Worm (Caenorhabditis elegans) whole organism, L2 larva: ENCODE data around the gene srt-17.

Experiments
- F13H6.1 ChIP-seq: sonication (generic microtip); optimal IDR thresholded peaks from 2 replicates; lab custom pipeline; 2016; ENCODE audit warnings: missing genetic modification characterization, missing compliant biosample characterization
- R02D3.7 ChIP-seq: fragments of 150-350 bp; optimal IDR thresholded peaks from 2 replicates; lab custom pipeline; 2014; ENCODE audit warnings: missing biosample characterization, missing genetic modification characterization
- Y55F3AM.14 ChIP-seq: fragments of 200-800 bp; sonication (Bioruptor generic); optimal IDR thresholded peaks from 2 replicates; lab custom pipeline; 2018; ENCODE audit warnings: mild to moderate bottlenecking, missing genetic modification characterization, missing compliant biosample characterization
- ZK546.5 ChIP-seq: sonication (generic microtip); optimal IDR thresholded peaks from 2 replicates; lab custom pipeline; 2017; ENCODE audit warnings: missing biosample characterization, missing genetic modification characterization
- alr-1 ChIP-seq: fragments of 150-350 bp; optimal IDR thresholded peaks from 2 replicates; lab custom pipeline; 2014; ENCODE audit warnings: missing biosample characterization, missing genetic modification characterization
- aly-2 ChIP-seq: fragments of 150-350 bp; optimal IDR thresholded peaks from 2 replicates; lab custom pipeline; 2014; ENCODE audit warnings: missing biosample characterization, missing genetic modification characterization
- ama-1 ChIP-seq: fragments of 150-350 bp; optimal IDR thresholded peaks from 2 replicates; lab custom pipeline; 2018; ENCODE audit warnings: inconsistent platforms
- blmp-1 ChIP-seq: sonication (generic microtip); optimal IDR thresholded peaks from 2 replicates; lab custom pipeline; 2017; ENCODE audit warnings: missing genetic modification characterization, mild to moderate bottlenecking, missing compliant biosample characterization, antibody characterized with exemption, moderate library complexity; ENCODE audit not compliant: insufficient read depth
- ceh-82 ChIP-seq: fragments of 150-350 bp; optimal IDR thresholded peaks from 2 replicates; lab custom pipeline; 2014; ENCODE audit warnings: missing biosample characterization, missing genetic modification characterization
- dmd-4 ChIP-seq: sonication (generic microtip); optimal IDR thresholded peaks from 2 replicates; lab custom pipeline; 2017; ENCODE audit warnings: missing biosample characterization, missing genetic modification characterization
- egl-27 ChIP-seq: sonication (generic microtip); optimal IDR thresholded peaks from 3 replicates; lab custom pipeline; 2017; ENCODE audit warnings: missing biosample characterization, missing genetic modification reagents, missing genetic modification characterization
- elt-1 ChIP-seq: fragments of 150-350 bp; optimal IDR thresholded peaks from 2 replicates; lab custom pipeline; 2014; ENCODE audit warnings: missing biosample characterization, missing genetic modification characterization
- elt-3 ChIP-seq: sonication (generic microtip); optimal IDR thresholded peaks from 2 replicates; lab custom pipeline; 2017; ENCODE audit warnings: missing biosample characterization, missing genetic modification characterization
- gmeb-1 ChIP-seq: fragments of 150-350 bp; optimal IDR thresholded peaks from 2 replicates; lab custom pipeline; 2014; ENCODE audit warnings: missing biosample characterization, missing genetic modification characterization
- lin-11 ChIP-seq: fragments of 150-350 bp; sonication (generic microtip); optimal IDR thresholded peaks from 2 replicates; lab custom pipeline; 2014; ENCODE audit warnings: missing biosample characterization, missing genetic modification characterization, inconsistent platforms, mixed read lengths
- lin-13 ChIP-seq: fragments of 150-350 bp; optimal IDR thresholded peaks from 2 replicates; lab custom pipeline; 2014; ENCODE audit warnings: missing biosample characterization, missing genetic modification reagents, missing genetic modification characterization
- lin-39 ChIP-seq: fragments of 150-350 bp; optimal IDR thresholded peaks from 2 replicates; lab custom pipeline; 2014; ENCODE audit warnings: missing biosample characterization, missing genetic modification reagents, missing genetic modification characterization
- lsy-2 ChIP-seq, 2 experiments: fragments of 150-350 bp in 1 of 2; sonication (generic microtip) in 1 of 2; optimal IDR thresholded peaks; 2 replicates each; lab custom pipeline; 2014 to 2017; ENCODE audit warnings: missing biosample characterization in 2 of 2, missing genetic modification characterization in 2 of 2
- mab-5 ChIP-seq: fragments of 150-350 bp; optimal IDR thresholded peaks from 2 replicates; lab custom pipeline; 2014; ENCODE audit warnings: missing biosample characterization, missing genetic modification characterization
- mbf-1 ChIP-seq: sonication (generic microtip); optimal IDR thresholded peaks from 2 replicates; lab custom pipeline; 2017; ENCODE audit warnings: missing biosample characterization, missing genetic modification characterization
- mdl-1 ChIP-seq, 2 experiments: fragments of 150-350 bp in 1 of 2; sonication (generic microtip) in 1 of 2; optimal IDR thresholded peaks; 2 replicates each; lab custom pipeline; 2017; ENCODE audit warnings: missing biosample characterization in 2 of 2, missing genetic modification characterization in 2 of 2
- nhr-11 ChIP-seq: fragments of 150-350 bp; optimal IDR thresholded peaks from 2 replicates; lab custom pipeline; 2014; ENCODE audit warnings: missing biosample characterization, missing genetic modification characterization
- nhr-12 ChIP-seq: fragments of 150-350 bp; optimal IDR thresholded peaks from 2 replicates; lab custom pipeline; 2014; ENCODE audit warnings: missing biosample characterization, missing genetic modification characterization
- nhr-129 ChIP-seq: fragments of 150-350 bp; optimal IDR thresholded peaks from 2 replicates; lab custom pipeline; 2014; ENCODE audit warnings: missing biosample characterization, missing genetic modification characterization
- nhr-21 ChIP-seq: fragments of 150-350 bp; optimal IDR thresholded peaks from 2 replicates; lab custom pipeline; 2014; ENCODE audit warnings: missing biosample characterization, missing genetic modification characterization
- nhr-237 ChIP-seq: fragments of 150-350 bp; optimal IDR thresholded peaks from 2 replicates; lab custom pipeline; 2014; ENCODE audit warnings: missing biosample characterization, missing genetic modification characterization
- nhr-77 ChIP-seq: fragments of 150-350 bp; optimal IDR thresholded peaks from 2 replicates; lab custom pipeline; 2014; ENCODE audit warnings: missing biosample characterization, missing genetic modification characterization
- peb-1 ChIP-seq: fragments of 150-350 bp; optimal IDR thresholded peaks from 2 replicates; lab custom pipeline; 2014; ENCODE audit warnings: missing biosample characterization, missing genetic modification characterization
- sem-4 ChIP-seq: fragments of 150-350 bp; optimal IDR thresholded peaks from 2 replicates; lab custom pipeline; 2014; ENCODE audit warnings: missing biosample characterization, missing genetic modification reagents, missing genetic modification characterization
- sma-3 ChIP-seq: sonication (generic microtip); optimal IDR thresholded peaks from 2 replicates; lab custom pipeline; 2016; ENCODE audit warnings: missing genetic modification reagents, missing genetic modification characterization, missing compliant biosample characterization
- sma-9 ChIP-seq, 2 experiments: fragments of 150-350 bp in 1 of 2; sonication (generic microtip) in 1 of 2; optimal IDR thresholded peaks; 2 replicates each; lab custom pipeline; 2014 to 2016; ENCODE audit warnings: missing genetic modification characterization in 2 of 2, mild to moderate bottlenecking in 1 of 2, missing biosample characterization in 1 of 2, missing compliant biosample characterization in 1 of 2, missing genetic modification reagents in 1 of 2, moderate library complexity in 1 of 2
- snpc-4 ChIP-seq: fragments of 150-350 bp; optimal IDR thresholded peaks from 2 replicates; lab custom pipeline; 2014; ENCODE audit warnings: missing biosample characterization, missing genetic modification characterization
- unc-55 ChIP-seq: fragments of 150-350 bp; sonication (generic microtip); optimal IDR thresholded peaks from 3 replicates; lab custom pipeline; 2014; ENCODE audit warnings: missing biosample characterization, missing genetic modification reagents, missing genetic modification characterization
- unc-62 ChIP-seq: fragments of 150-350 bp; optimal IDR thresholded peaks from 2 replicates; lab custom pipeline; 2014; ENCODE audit warnings: missing biosample characterization, missing genetic modification reagents, missing genetic modification characterization
- zag-1 ChIP-seq: fragments of 150-350 bp; optimal IDR thresholded peaks from 2 replicates; lab custom pipeline; 2014; ENCODE audit warnings: missing biosample characterization, missing genetic modification characterization
- ztf-4 ChIP-seq: fragments of 150-350 bp; optimal IDR thresholded peaks from 2 replicates; lab custom pipeline; 2014; ENCODE audit warnings: missing biosample characterization, missing genetic modification characterization

srt-17 gene

ce11 chrV:660210-660609, 35.4 kb upstream of the srt-17 start, which contains the start of gene F31F4.17:
Gene F31F4.17, minus strand, starts transcription at chrV:660310.
- TF ChIP-seq lin-39 (tag; lab: Kevin White, UChicago) (no peak), sma-3 (GFP tag; lab: Kevin White, UChicago) (no peak), Y55F3AM.14 (GFP tag; lab: Kevin White, UChicago) (no peak), sma-9 (GFP tag; optimal IDR thresholded peaks at IDR 0.05; lab: Kevin White, UChicago) (no peak), sma-9 (tag; optimal IDR thresholded peaks at IDR 0.05; lab: Kevin White, UChicago) (no peak), alr-1 (no peak), gmeb-1 (tag; lab: Kevin White, UChicago) (no peak), ama-1 (no peak), aly-2 (tag; lab: Kevin White, UChicago) (no peak), ZK546.5 (tag; lab: Kevin White, UChicago) (no peak), R02D3.7 (tag; lab: Kevin White, UChicago) (no peak), mbf-1 (tag; lab: Kevin White, UChicago) (no peak), nhr-237 (tag; lab: Kevin White, UChicago) (no peak), sem-4 (tag; lab: Kevin White, UChicago) (no peak), zag-1 (no peak), nhr-77 (no peak), egl-27 (tag; lab: Kevin White, UChicago) (no peak), F13H6.1 (no peak), elt-3 (tag; lab: Kevin White, UChicago) (no peak)

ce11 chrV:657678-658077, 32.9 kb upstream of the srt-17 start, which contains the start of gene srh-246:
Gene srh-246, minus strand, starts transcription at chrV:657778.
- TF ChIP-seq nhr-129 (no peak), nhr-77 (no peak), unc-55 (no peak), snpc-4 (no peak), ceh-82 (tag; lab: Kevin White, UChicago) (no peak), lsy-2 (tag; optimal IDR thresholded peaks at IDR 0.05; lab: Kevin White, UChicago) (no peak), ztf-4 (tag; lab: Kevin White, UChicago) (no peak), nhr-237 (tag; lab: Kevin White, UChicago) (no peak), mbf-1 (tag; lab: Kevin White, UChicago) (no peak), sma-3 (GFP tag; lab: Kevin White, UChicago) (no peak), elt-1 (tag; lab: Kevin White, UChicago) (no peak), mab-5 (no peak), lin-11 (tag; lab: Kevin White, UChicago) (no peak), dmd-4 (no peak), gmeb-1 (tag; lab: Kevin White, UChicago) (no peak), F13H6.1 (no peak), peb-1 (tag; lab: Kevin White, UChicago) (no peak)

- TF ChIP-seq nhr-12 (no peak), sma-9 (GFP tag; optimal IDR thresholded peaks at IDR 0.05; lab: Kevin White, UChicago) (no peak), sma-9 (tag; optimal IDR thresholded peaks at IDR 0.05; lab: Kevin White, UChicago) (no peak)
These were observed 31.0 kb upstream of the srt-17 start, which contains the start of gene srh-245 for ce11 chrV:655823-656222. Gene srh-245, minus strand, starts transcription at chrV:655923.

- no peak for TF ChIP-seq nhr-77
- no peak for TF ChIP-seq alr-1
- TF ChIP-seq egl-27 (tag; lab: Kevin White, UChicago) = no peak
- TF ChIP-seq lin-39 (tag; lab: Kevin White, UChicago) = no peak
- TF ChIP-seq nhr-21 (tag; lab: Kevin White, UChicago) = no peak
- no peak for TF ChIP-seq blmp-1 (tag; lab: Kevin White, UChicago)
- TF ChIP-seq lin-13 (GFP tag; lab: Kevin White, UChicago) = no peak
- no peak for TF ChIP-seq unc-62
- TF ChIP-seq sma-3 (GFP tag; lab: Kevin White, UChicago) = no peak
- TF ChIP-seq mbf-1 (tag; lab: Kevin White, UChicago) = no peak
- no peak for TF ChIP-seq snpc-4
- TF ChIP-seq nhr-11 = no peak
- TF ChIP-seq unc-55 = no peak
- no peak for TF ChIP-seq nhr-129
- no peak for TF ChIP-seq nhr-237 (tag; lab: Kevin White, UChicago)
- no peak for TF ChIP-seq F13H6.1
These were observed 29.6 kb upstream of the srt-17 start, which contains the start of gene srj-6 for ce11 chrV:654402-654801. Gene srj-6, minus strand, starts transcription at chrV:654502.

- TF ChIP-seq mdl-1 (tag; optimal IDR thresholded peaks at IDR 0.05; lab: Kevin White, UChicago) = no peak
- TF ChIP-seq ZK546.5 (tag; lab: Kevin White, UChicago) = no peak
- no peak for TF ChIP-seq nhr-77
These were observed 28.1 kb upstream of the srt-17 start, which contains the start of gene srj-5 for ce11 chrV:652940-653339. Gene srj-5, minus strand, starts transcription at chrV:653040.
